Fruit fly (Drosophila melanogaster): ENCODE results near the gene Npc2c.

Npc2c gene

dm6 chr3R:10048842-10049527, 11.1 kb upstream of the Npc2c start, which contains the start of gene ohgt (continued):
- TF ChIP-seq CG33557 (GFP tag; optimal IDR thresholded peaks at IDR 0.05) = no peak
- no peak for TF ChIP-seq bigmax (GFP tag; optimal IDR thresholded peaks at IDR 0.05)
- TF ChIP-seq crp (GFP tag; optimal IDR thresholded peaks at IDR 0.05) = peak; percentile 31 to 81
- TF ChIP-seq bowl (GFP tag; IDR thresholded peaks at IDR 0.05) = no peak
- no peak for TF ChIP-seq Blimp-1 (GFP tag; optimal IDR thresholded peaks at IDR 0.05)
- peak; percentile 23 for TF ChIP-seq CG8924 (tag; optimal IDR thresholded peaks at IDR 0.05)
- peak; percentile 7 for TF ChIP-seq dmrt99B (tag; optimal IDR thresholded peaks at IDR 0.05)
- no peak for TF ChIP-seq tna (GFP tag; IDR thresholded peaks at IDR 0.05; ENCODE audit: partially characterized antibody)
- peak; percentile 86 for TF ChIP-seq Sry-β (GFP tag; optimal IDR thresholded peaks at IDR 0.05)
- peak; percentile 35 for TF ChIP-seq CG6854 (GFP tag; optimal IDR thresholded peaks at IDR 0.05)
- TF ChIP-seq CG18476 (GFP tag; optimal IDR thresholded peaks at IDR 0.05) = peak; percentile 27
- TF ChIP-seq HLH4C (GFP tag; IDR thresholded peaks at IDR 0.05; ENCODE audit: partially characterized antibody) = peak; percentile 55; the same call in 2 of the 3 replicates
- no peak for TF ChIP-seq CG17568 (GFP tag; optimal IDR thresholded peaks at IDR 0.05)
- TF ChIP-seq CG5953 (GFP tag; IDR thresholded peaks at IDR 0.05) = no peak
- TF ChIP-seq CG9437 (GFP tag; optimal IDR thresholded peaks at IDR 0.05) = no peak
- TF ChIP-seq gro (GFP tag; optimal IDR thresholded peaks at IDR 0.05) = no peak
- no peak for TF ChIP-seq CG6272 (GFP tag; IDR thresholded peaks at IDR 0.05)
- peak; percentile 41 for TF ChIP-seq CG30020 (tag; optimal IDR thresholded peaks at IDR 0.05)
- no peak for TF ChIP-seq hth (optimal IDR thresholded peaks at IDR 0.05)
- 0 out of 3 replicates have a peak, but pooled peaks have one; percentile 21 for TF ChIP-seq CG6791 (GFP tag; IDR thresholded peaks at IDR 0.05; ENCODE audit: partially characterized antibody)
- no peak for TF ChIP-seq danr (GFP tag; IDR thresholded peaks at IDR 0.05)
- TF ChIP-seq CG18262 (tag; optimal IDR thresholded peaks at IDR 0.05) = peak; percentile 44
- 0 out of 2 replicates have a peak, but pooled peaks have one; percentile 29 for TF ChIP-seq Drgx (GFP tag; IDR thresholded peaks at IDR 0.05)
- TF ChIP-seq NC2α (GFP tag; optimal IDR thresholded peaks at IDR 0.05) = no peak
- TF ChIP-seq CG5245 (GFP tag; optimal IDR thresholded peaks at IDR 0.05) = no peak
- no peak for TF ChIP-seq CG16863 (GFP tag; optimal IDR thresholded peaks at IDR 0.05)
- no peak for TF ChIP-seq sr (GFP tag; IDR thresholded peaks at IDR 0.05)
- TF ChIP-seq Dp (GFP tag; optimal IDR thresholded peaks at IDR 0.05) = peak; percentile 86
- TF ChIP-seq CG17361 (GFP tag; IDR thresholded peaks at IDR 0.05) = peak; percentile 96
- peak; percentile 3 for TF ChIP-seq D19A (tag; optimal IDR thresholded peaks at IDR 0.05)
- no peak for TF ChIP-seq chinmo (GFP tag; IDR thresholded peaks at IDR 0.05; ENCODE audit: partially characterized antibody)
- peak; percentile 89 for TF ChIP-seq E2f2 (GFP tag; IDR thresholded peaks at IDR 0.05)
- TF ChIP-seq fd96Cb (tag; optimal IDR thresholded peaks at IDR 0.05) = no peak
- no peak for TF ChIP-seq dati (GFP tag; IDR thresholded peaks at IDR 0.05)
- no peak for TF ChIP-seq CG11093 (GFP tag; IDR thresholded peaks at IDR 0.05)
- TF ChIP-seq inv (GFP tag; IDR thresholded peaks at IDR 0.05; ENCODE audit: partially characterized antibody) = no peak
- no peak for TF ChIP-seq CG15479 (GFP tag; optimal IDR thresholded peaks at IDR 0.05)
- TF ChIP-seq trh (GFP tag; optimal IDR thresholded peaks at IDR 0.05) = no peak
- peak; percentile 13 for TF ChIP-seq CG13624 (GFP tag; optimal IDR thresholded peaks at IDR 0.05)
- TF ChIP-seq lab (GFP tag; optimal IDR thresholded peaks at IDR 0.05) = no peak
- TF ChIP-seq crol (GFP tag; IDR thresholded peaks at IDR 0.05) = peak; percentile 37; the same call in 1 of the 2 replicates
- TF ChIP-seq CG30403 (GFP tag; optimal IDR thresholded peaks at IDR 0.05) = peak; percentile 33
- TF ChIP-seq CTCF (GFP tag; optimal IDR thresholded peaks at IDR 0.05) = peak; percentile 23
- TF ChIP-seq az2 (GFP tag; optimal IDR thresholded peaks at IDR 0.05) = no peak
- TF ChIP-seq CG31441 (GFP tag; IDR thresholded peaks at IDR 0.05) = no peak
- TF ChIP-seq CG8290 (GFP tag; optimal IDR thresholded peaks at IDR 0.05) = peak; percentile 66
- peak in 1 of 2 experiments; percentile 82 for TF ChIP-seq CG8290 (tag; optimal IDR thresholded peaks at IDR 0.05)
- no peak for TF ChIP-seq CG3726 (GFP tag; IDR thresholded peaks at IDR 0.05)
- peak; percentile 39 for TF ChIP-seq CG2712 (tag; optimal IDR thresholded peaks at IDR 0.05)
- no peak for TF ChIP-seq vfl (GFP tag; optimal IDR thresholded peaks at IDR 0.05)

All from whole organism, embryonic.